Fruit fly (Drosophila melanogaster): ENCODE results near the gene rtet.

rtet gene

DNA sequence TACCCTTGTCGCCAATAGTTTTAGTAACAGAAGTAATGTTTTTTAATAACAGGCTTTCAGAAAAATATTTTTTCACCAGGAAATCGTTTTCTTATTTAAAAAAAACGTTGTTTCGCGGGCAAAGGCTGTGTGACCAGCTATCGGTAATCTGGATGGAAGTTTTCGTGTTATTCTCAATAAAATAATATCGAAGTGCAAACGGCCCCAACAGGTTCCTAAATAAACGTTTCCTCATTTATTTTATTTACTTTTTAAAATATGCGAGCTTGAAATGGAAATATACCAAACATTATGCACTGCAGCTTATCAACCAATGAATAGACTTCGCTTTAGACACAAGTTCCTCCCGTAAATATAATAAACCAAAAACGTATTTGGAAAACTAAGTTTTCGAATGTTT lies 21.8 kb downstream of the rtet start, which contains the start of gene Ice2 (continued):
- peak; percentile 56 for TF ChIP-seq CG4617 (GFP tag; optimal IDR thresholded peaks at IDR 0.05; ENCODE audit: borderline replicate concordance)
- TF ChIP-seq NC2β (GFP tag; optimal IDR thresholded peaks at IDR 0.05), result no peak
- no peak for TF ChIP-seq btn (GFP tag; optimal IDR thresholded peaks at IDR 0.05)
- TF ChIP-seq tio (GFP tag; optimal IDR thresholded peaks at IDR 0.05), result no peak
- no peak for TF ChIP-seq Asciz (GFP tag; optimal IDR thresholded peaks at IDR 0.05)
- TF ChIP-seq toy (GFP tag; IDR thresholded peaks at IDR 0.05), result no peak
- TF ChIP-seq onecut (GFP tag; IDR thresholded peaks at IDR 0.05), result no peak
- peak; percentile 14 for TF ChIP-seq YL-1 (GFP tag; optimal IDR thresholded peaks at IDR 0.05)
- TF ChIP-seq CG34376 (GFP tag; optimal IDR thresholded peaks at IDR 0.05), result no peak
- peak; percentile 67 for TF ChIP-seq CG2116 (GFP tag; optimal IDR thresholded peaks at IDR 0.05)
- TF ChIP-seq CG12769 (tag; optimal IDR thresholded peaks at IDR 0.05), result no peak
- TF ChIP-seq CG33213 (GFP tag; optimal IDR thresholded peaks at IDR 0.05), result no peak
- TF ChIP-seq CG17359 (tag; optimal IDR thresholded peaks at IDR 0.05), result no peak
- peak; percentile 44 for TF ChIP-seq CG2712 (tag; optimal IDR thresholded peaks at IDR 0.05)
- peak; percentile 34; the same call in 1 of the 3 replicates for TF ChIP-seq row (GFP tag; IDR thresholded peaks at IDR 0.05)
- no peak for TF ChIP-seq GATAe (GFP tag; conservative IDR thresholded peaks at IDR 0.05)
- no peak for TF ChIP-seq gce (GFP tag; IDR thresholded peaks at IDR 0.05)
- TF ChIP-seq pita (GFP tag; optimal IDR thresholded peaks at IDR 0.05), result no peak
- TF ChIP-seq esg (GFP tag; conservative IDR thresholded peaks at IDR 0.05), result no peak
- TF ChIP-seq crol (GFP tag; IDR thresholded peaks at IDR 0.05), result no peak
- no peak for TF ChIP-seq usp (GFP tag; optimal IDR thresholded peaks at IDR 0.05)
- no peak for TF ChIP-seq CG9609 (GFP tag; optimal IDR thresholded peaks at IDR 0.05)
- no peak for TF ChIP-seq zf30C (GFP tag; optimal IDR thresholded peaks at IDR 0.05)
- TF ChIP-seq CG3847 (GFP tag; IDR thresholded peaks at IDR 0.05), result no peak; the same call in 1 of the 2 replicates
- no peak for TF ChIP-seq caup (GFP tag; optimal IDR thresholded peaks at IDR 0.05; ENCODE audit: severe bottlenecking)
- TF ChIP-seq CG13123 (GFP tag; optimal IDR thresholded peaks at IDR 0.05), result no peak
- no peak for TF ChIP-seq Xbp1 (GFP tag; optimal IDR thresholded peaks at IDR 0.05)
- TF ChIP-seq bsh (GFP tag; optimal IDR thresholded peaks at IDR 0.05), result no peak
- peak; percentile 57; the same call in 2 of the 3 replicates for TF ChIP-seq CG6791 (GFP tag; IDR thresholded peaks at IDR 0.05; ENCODE audit: partially characterized antibody)
- TF ChIP-seq CG7745 (tag; optimal IDR thresholded peaks at IDR 0.05), result no peak
- TF ChIP-seq Sin3A (optimal IDR thresholded peaks at IDR 0.05), result no peak
- TF ChIP-seq cas (GFP tag; IDR thresholded peaks at IDR 0.05), result no peak
- TF ChIP-seq zen (tag; optimal IDR thresholded peaks at IDR 0.05), result no peak
- no peak for TF ChIP-seq salm (tag; optimal IDR thresholded peaks at IDR 0.05)
- no peak for TF ChIP-seq pnt (GFP tag; optimal IDR thresholded peaks at IDR 0.05)
- no peak for TF ChIP-seq lab (GFP tag; optimal IDR thresholded peaks at IDR 0.05)
- no peak for TF ChIP-seq chinmo (GFP tag; IDR thresholded peaks at IDR 0.05; ENCODE audit: partially characterized antibody)
- TF ChIP-seq CG14050 (GFP tag; IDR thresholded peaks at IDR 0.05), result no peak
- TF ChIP-seq CG2678 (tag; optimal IDR thresholded peaks at IDR 0.05), result no peak
- no peak for TF ChIP-seq exex (tag; optimal IDR thresholded peaks at IDR 0.05)
- TF ChIP-seq CG4820 (GFP tag; optimal IDR thresholded peaks at IDR 0.05), result no peak
- no peak for TF ChIP-seq dmrt99B (tag; optimal IDR thresholded peaks at IDR 0.05)
- TF ChIP-seq ewg (GFP tag; optimal IDR thresholded peaks at IDR 0.05), result no peak
- TF ChIP-seq corto (GFP tag; optimal IDR thresholded peaks at IDR 0.05), result no peak
- no peak for TF ChIP-seq gsb-n (tag; optimal IDR thresholded peaks at IDR 0.05)
- TF ChIP-seq CG14860 (GFP tag; IDR thresholded peaks at IDR 0.05; ENCODE audit: partially characterized antibody), result no peak
- no peak for TF ChIP-seq wek (GFP tag; optimal IDR thresholded peaks at IDR 0.05)
- no peak for TF ChIP-seq CG8924 (tag; optimal IDR thresholded peaks at IDR 0.05)
- no peak for TF ChIP-seq CG4854 (GFP tag; optimal IDR thresholded peaks at IDR 0.05)
- no peak for TF ChIP-seq unpg (GFP tag; optimal IDR thresholded peaks at IDR 0.05)
- TF ChIP-seq Dbx (GFP tag; IDR thresholded peaks at IDR 0.05), result no peak
